Worm (Caenorhabditis elegans) whole organism, L1 larva: Measurements from ENCODE around the gene chup-1.

Experiments
- F16B12.6 ChIP-seq: fragments of 150-350 bp; optimal IDR thresholded peaks from 2 replicates; lab custom pipeline; 2014; ENCODE audit warnings: missing biosample characterization, missing genetic modification characterization
- Y116A8C.19 ChIP-seq: sonication (generic microtip); optimal IDR thresholded peaks from 2 replicates; lab custom pipeline; 2016; ENCODE audit warnings: missing compliant biosample characterization, missing genetic modification characterization, borderline replicate concordance
- aha-1 ChIP-seq: fragments of 150-350 bp; optimal IDR thresholded peaks from 2 replicates; lab custom pipeline; 2014; ENCODE audit warnings: missing biosample characterization, missing genetic modification characterization
- alr-1 ChIP-seq: fragments of 200-800 bp; sonication (Bioruptor generic); optimal IDR thresholded peaks from 2 replicates; lab custom pipeline; 2018; ENCODE audit warnings: borderline replicate concordance, mild to moderate bottlenecking, missing genetic modification characterization, missing compliant biosample characterization
- aly-2 ChIP-seq: fragments of 150-350 bp; optimal IDR thresholded peaks from 2 replicates; lab custom pipeline; 2014; ENCODE audit warnings: missing biosample characterization, missing genetic modification characterization
- ama-1 ChIP-seq: fragments of 150-350 bp; optimal IDR thresholded peaks from 2 replicates; lab custom pipeline; 2014
- ceh-63 ChIP-seq: fragments of 200-800 bp; sonication (Bioruptor generic); optimal IDR thresholded peaks from 2 replicates; lab custom pipeline; 2018; ENCODE audit warnings: mild to moderate bottlenecking, missing genetic modification characterization, missing compliant biosample characterization
- ceh-8 ChIP-seq: fragments of 200-800 bp; sonication (Bioruptor generic); optimal IDR thresholded peaks from 2 replicates; lab custom pipeline; 2018; ENCODE audit warnings: mild to moderate bottlenecking, missing genetic modification characterization, moderate library complexity, missing compliant biosample characterization
- ces-1 ChIP-seq: fragments of 150-350 bp; optimal IDR thresholded peaks from 2 replicates; lab custom pipeline; 2014; ENCODE audit warnings: missing biosample characterization, missing genetic modification reagents, missing genetic modification characterization
- dsc-1 ChIP-seq: sonication (generic microtip); optimal IDR thresholded peaks from 2 replicates; lab custom pipeline; 2016; ENCODE audit warnings: mild to moderate bottlenecking, missing genetic modification characterization, missing compliant biosample characterization
- efl-1 ChIP-seq, 4 experiments: fragments of 150-350 bp; optimal IDR thresholded peaks in 3 of 4; peaks in 1 of 4; 1 replicate in 1 of 4; 2 replicates in 3 of 4; lab custom pipeline; 2014; ENCODE audit warnings: missing biosample characterization in 2 of 4, missing genetic modification characterization in 2 of 4, missing genetic modification reagents in 2 of 4
- efl-3 ChIP-seq: fragments of 200-800 bp; sonication (Bioruptor generic); optimal IDR thresholded peaks from 2 replicates; lab custom pipeline; 2018; ENCODE audit warnings: mild to moderate bottlenecking, missing genetic modification characterization, missing compliant biosample characterization
- egl-13 ChIP-seq: sonication (generic microtip); optimal IDR thresholded peaks from 2 replicates; lab custom pipeline; 2016; ENCODE audit warnings: missing genotype, missing genetic modification reagents, missing genetic modification characterization, missing compliant biosample characterization
- egl-27 ChIP-seq, 2 experiments: fragments of 150-350 bp in 1 of 2; sonication (generic microtip); optimal IDR thresholded peaks; 3 replicates each; lab custom pipeline; 2017 to 2018; ENCODE audit warnings: missing biosample characterization in 2 of 2, missing genetic modification characterization in 2 of 2, missing genetic modification reagents in 2 of 2
- elt-2 ChIP-seq: sonication (generic microtip); optimal IDR thresholded peaks from 2 replicates; lab custom pipeline; 2016; ENCODE audit warnings: missing genetic modification characterization, mild to moderate bottlenecking, inconsistent platforms, missing compliant biosample characterization, missing genetic modification reagents
- fkh-10 ChIP-seq: sonication (generic microtip); optimal IDR thresholded peaks from 2 replicates; lab custom pipeline; 2017; ENCODE audit warnings: missing biosample characterization, missing genetic modification reagents, missing genetic modification characterization
- fkh-8 ChIP-seq: sonication (generic microtip); optimal IDR thresholded peaks from 2 replicates; lab custom pipeline; 2016; ENCODE audit warnings: mild to moderate bottlenecking, missing genetic modification characterization, missing compliant biosample characterization
- grh-1 ChIP-seq: fragments of 200-800 bp; sonication (Bioruptor generic); IDR thresholded peaks from 2 replicates; pipeline ENCODE4 v1.3.6; 2022; ENCODE audit warnings: missing genetic modification reagents, missing genetic modification characterization, missing compliant biosample characterization
- hlh-17 ChIP-seq: fragments of 200-800 bp; sonication (Bioruptor generic); optimal IDR thresholded peaks from 2 replicates; lab custom pipeline; 2018; ENCODE audit warnings: missing genetic modification characterization, mild to moderate bottlenecking, missing compliant biosample characterization, moderate library complexity, borderline replicate concordance
- hlh-4 ChIP-seq: sonication (generic microtip); optimal IDR thresholded peaks from 2 replicates; lab custom pipeline; 2016; ENCODE audit warnings: mild to moderate bottlenecking, missing genetic modification characterization, missing compliant biosample characterization
- irx-1 ChIP-seq: sonication (generic microtip); optimal IDR thresholded peaks from 2 replicates; lab custom pipeline; 2016; ENCODE audit warnings: missing genetic modification characterization, missing compliant biosample characterization
- isw-1 ChIP-seq: fragments of 200-800 bp; sonication (Bioruptor generic); IDR thresholded peaks from 2 replicates; pipeline ENCODE4 v1.3.6; 2022; ENCODE audit warnings: missing genetic modification characterization, missing compliant biosample characterization
- lin-13 ChIP-seq: fragments of 150-350 bp; optimal IDR thresholded peaks from 2 replicates; lab custom pipeline; 2014; ENCODE audit warnings: missing biosample characterization, missing genetic modification reagents, missing genetic modification characterization
- lin-14 ChIP-seq: fragments of 200-800 bp; sonication (Bioruptor generic); optimal IDR thresholded peaks from 2 replicates; lab custom pipeline; 2018; ENCODE audit warnings: mild to moderate bottlenecking, missing genetic modification characterization, moderate library complexity, missing compliant biosample characterization
- lin-15B ChIP-seq: fragments of 150-350 bp; sonication (generic microtip); optimal IDR thresholded peaks from 3 replicates; lab custom pipeline; 2014; ENCODE audit warnings: missing biosample characterization, missing genetic modification characterization
- lin-39 ChIP-seq: fragments of 150-350 bp; optimal IDR thresholded peaks from 2 replicates; lab custom pipeline; 2014; ENCODE audit warnings: missing biosample characterization, missing genetic modification reagents, missing genetic modification characterization
- mep-1 ChIP-seq: fragments of 150-350 bp; optimal IDR thresholded peaks from 2 replicates; lab custom pipeline; 2014; ENCODE audit warnings: missing biosample characterization, missing genetic modification characterization
- nhr-11 ChIP-seq: fragments of 150-350 bp; optimal IDR thresholded peaks from 2 replicates; lab custom pipeline; 2014; ENCODE audit warnings: missing biosample characterization, missing genetic modification characterization
- nhr-20 ChIP-seq: sonication (generic microtip); optimal IDR thresholded peaks from 2 replicates; lab custom pipeline; 2016; ENCODE audit warnings: mild to moderate bottlenecking, missing genetic modification characterization, missing compliant biosample characterization
- nhr-237 ChIP-seq: fragments of 150-350 bp; optimal IDR thresholded peaks from 2 replicates; lab custom pipeline; 2014; ENCODE audit warnings: missing biosample characterization, missing genetic modification characterization
- nhr-47 ChIP-seq: sonication (generic microtip); optimal IDR thresholded peaks from 2 replicates; lab custom pipeline; 2016; ENCODE audit warnings: mild to moderate bottlenecking, missing genetic modification characterization, moderate library complexity, missing compliant biosample characterization
- nhr-76 ChIP-seq: sonication (generic microtip); optimal IDR thresholded peaks from 2 replicates; lab custom pipeline; 2017; ENCODE audit warnings: missing biosample characterization, missing genetic modification characterization
- nhr-84 ChIP-seq: sonication (generic microtip); optimal IDR thresholded peaks from 2 replicates; lab custom pipeline; 2017; ENCODE audit warnings: missing biosample characterization, missing genetic modification characterization
- nhr-90 ChIP-seq: sonication (generic microtip); optimal IDR thresholded peaks from 2 replicates; lab custom pipeline; 2016; ENCODE audit warnings: mild to moderate bottlenecking, missing genetic modification characterization, missing compliant biosample characterization; ENCODE audit not compliant: poor library complexity
- pag-3 ChIP-seq: sonication (generic microtip); optimal IDR thresholded peaks from 2 replicates; lab custom pipeline; 2017; ENCODE audit warnings: missing genetic modification characterization, mild to moderate bottlenecking, missing compliant biosample characterization, antibody characterized with exemption, borderline replicate concordance; ENCODE audit not compliant: insufficient read depth
- pax-3 ChIP-seq: fragments of 200-800 bp; sonication (Bioruptor generic); optimal IDR thresholded peaks from 2 replicates; lab custom pipeline; 2018; ENCODE audit warnings: mild to moderate bottlenecking, missing genetic modification characterization, moderate library complexity, missing compliant biosample characterization
- pqm-1 ChIP-seq: sonication (generic microtip); optimal IDR thresholded peaks from 3 replicates; lab custom pipeline; 2017; ENCODE audit warnings: missing biosample characterization, missing genetic modification characterization
- sox-4 ChIP-seq: sonication (generic microtip); optimal IDR thresholded peaks from 2 replicates; lab custom pipeline; 2016; ENCODE audit warnings: missing genetic modification characterization, missing compliant biosample characterization
- sup-37 ChIP-seq: fragments of 200-800 bp; sonication (Bioruptor generic); optimal IDR thresholded peaks from 2 replicates; lab custom pipeline; 2018; ENCODE audit warnings: mild to moderate bottlenecking, missing genetic modification characterization, missing compliant biosample characterization
- swsn-7 ChIP-seq: sonication (generic microtip); optimal IDR thresholded peaks from 2 replicates; lab custom pipeline; 2016; ENCODE audit warnings: missing genetic modification characterization, missing compliant biosample characterization
- tbx-2 ChIP-seq: sonication (generic microtip); optimal IDR thresholded peaks from 2 replicates; lab custom pipeline; 2016; ENCODE audit warnings: missing genetic modification characterization, missing compliant biosample characterization
- tlp-1 ChIP-seq: fragments of 150-350 bp; optimal IDR thresholded peaks from 2 replicates; lab custom pipeline; 2014; ENCODE audit warnings: missing biosample characterization, missing genetic modification characterization
- unc-130 ChIP-seq: fragments of 150-350 bp; optimal IDR thresholded peaks from 2 replicates; lab custom pipeline; 2017; ENCODE audit warnings: missing biosample characterization, missing genetic modification characterization, inconsistent platforms
- xbp-1 ChIP-seq: sonication (generic microtip); optimal IDR thresholded peaks from 2 replicates; lab custom pipeline; 2016; ENCODE audit warnings: missing genetic modification characterization, missing compliant biosample characterization
- ztf-4 ChIP-seq: fragments of 150-350 bp; optimal IDR thresholded peaks from 2 replicates; lab custom pipeline; 2014; ENCODE audit warnings: missing biosample characterization, missing genetic modification characterization

Gene chup-1

DNA sequence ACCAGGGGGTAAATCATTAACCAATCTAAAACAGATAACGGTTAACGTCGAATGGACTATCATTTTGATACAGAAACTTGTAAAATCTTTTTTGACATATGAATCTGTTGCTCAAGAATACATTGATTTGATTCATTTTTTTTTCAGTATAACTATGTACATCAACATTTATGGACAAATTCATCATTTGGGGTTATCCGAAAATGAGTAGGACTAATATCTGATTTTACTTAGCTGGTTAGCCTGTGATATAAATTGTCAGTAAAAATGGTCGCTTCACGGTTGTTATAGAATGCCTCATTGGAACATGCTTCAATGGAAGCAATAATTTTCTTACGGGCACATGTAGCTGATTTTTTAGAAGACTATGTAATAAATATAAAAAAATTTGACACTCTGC lies 5.7 kb downstream of the chup-1 start:
- TF ChIP-seq egl-13 (tag; lab: Kevin White, UChicago) (no peak), nhr-84 (tag; lab: Kevin White, UChicago) (no peak), nhr-47 (no peak), lin-13 (no peak), aly-2 (tag; lab: Kevin White, UChicago) (no peak), aha-1 (tag; lab: Kevin White, UChicago) (no peak)

DNA sequence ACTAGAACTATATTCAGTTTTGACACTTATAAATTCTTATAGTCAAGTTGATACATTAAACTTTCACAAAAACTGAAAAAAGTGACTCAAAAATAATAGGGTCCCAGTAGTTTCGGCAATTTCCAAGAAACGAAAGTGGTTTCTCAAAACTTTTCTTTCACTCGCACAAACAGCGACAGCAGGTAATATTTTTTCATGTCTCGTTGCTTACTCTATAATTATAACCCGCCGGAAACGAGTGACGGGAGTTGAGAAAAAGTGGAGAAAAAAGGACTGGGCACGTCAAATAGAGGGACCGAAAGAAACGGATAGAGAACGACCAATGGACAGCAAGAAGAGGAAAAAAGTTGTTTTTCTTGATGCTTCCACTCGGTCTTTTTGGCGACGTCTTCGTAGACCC lies 8.0 kb downstream of the chup-1 start:
- TF ChIP-seq fkh-8 (tag; lab: Kevin White, UChicago), result peak; percentile 62
- TF ChIP-seq lin-15B (tag; lab: Kevin White, UChicago), result no peak
- peak; percentile 51 for TF ChIP-seq lin-14
- peak; percentile 13 for TF ChIP-seq tbx-2 (tag; lab: Kevin White, UChicago)

- TF ChIP-seq elt-2 (tag; lab: Kevin White, UChicago) (no peak), sup-37 (GFP tag; lab: Kevin White, UChicago) (no peak), nhr-76 (tag; lab: Kevin White, UChicago) (no peak), hlh-17 (no peak), Y116A8C.19 (tag; lab: Kevin White, UChicago) (no peak), ceh-63 (GFP tag; lab: Kevin White, UChicago) (no peak), efl-3 (GFP tag; lab: Kevin White, UChicago) (no peak), xbp-1 (no peak), egl-27 (tag; optimal IDR thresholded peaks at IDR 0.05; lab: Kevin White, UChicago) (no peak), lin-15B (tag; lab: Kevin White, UChicago) (no peak), nhr-11 (tag; lab: Kevin White, UChicago) (no peak), F16B12.6 (tag; lab: Kevin White, UChicago) (no peak), lin-13 (no peak), nhr-237 (tag; lab: Kevin White, UChicago) (no peak), ama-1 (lab: Kevin White, UChicago) (no peak), ceh-8 (GFP tag; lab: Kevin White, UChicago) (no peak), dsc-1 (tag; lab: Kevin White, UChicago) (no peak), nhr-20 (no peak), swsn-7 (no peak), fkh-8 (tag; lab: Kevin White, UChicago) (no peak)
Measured at ce11 chrX:8800355-8800754, 8.4 kb downstream of the chup-1 start.

ce11 chrX:8800983-8801382 lies 9.0 kb downstream of the chup-1 start:
- TF ChIP-seq fkh-10 (GFP tag; lab: Kevin White, UChicago) (peak; percentile 67), dsc-1 (tag; lab: Kevin White, UChicago) (peak; percentile 75), efl-1 (optimal IDR thresholded peaks at IDR 0.05; lab: Kevin White, UChicago) (no peak), efl-1 (GFP tag; optimal IDR thresholded peaks at IDR 0.05 in 1 of 2; lab: Kevin White, UChicago) (no peak), swsn-7 (peak; percentile 33), elt-2 (tag; lab: Kevin White, UChicago) (no peak), xbp-1 (no peak), pag-3 (tag; lab: Kevin White, UChicago) (no peak), nhr-84 (tag; lab: Kevin White, UChicago) (no peak), unc-130 (no peak), egl-27 (tag; optimal IDR thresholded peaks at IDR 0.05; lab: Kevin White, UChicago) (no peak), irx-1 (tag; lab: Kevin White, UChicago) (no peak), grh-1 (GFP tag; lab: Robert Waterston, UW) (no peak), isw-1 (GFP tag; lab: Robert Waterston, UW) (no peak), ztf-4 (peak; percentile 21), hlh-4 (tag; lab: Kevin White, UChicago) (no peak), Y116A8C.19 (tag; lab: Kevin White, UChicago) (no peak), ces-1 (GFP tag; lab: Kevin White, UChicago) (peak; percentile 72), nhr-11 (tag; lab: Kevin White, UChicago) (no peak), fkh-8 (tag; lab: Kevin White, UChicago) (peak; percentile 18), tlp-1 (tag; lab: Kevin White, UChicago) (no peak), ceh-63 (GFP tag; lab: Kevin White, UChicago) (no peak), lin-14 (peak; percentile 76), nhr-76 (tag; lab: Kevin White, UChicago) (no peak), nhr-90 (no peak), pax-3 (peak; percentile 28), egl-13 (tag; lab: Kevin White, UChicago) (peak; percentile 85), pqm-1 (tag; lab: Kevin White, UChicago) (no peak), lin-39 (tag; lab: Kevin White, UChicago) (no peak), alr-1 (no peak), mep-1 (tag; lab: Kevin White, UChicago) (no peak), nhr-47 (peak; percentile 56), sox-4 (no peak)
